Worm (Caenorhabditis elegans) whole organism, L2 larva: ENCODE results near the gene C28D4.10.
A peak's percentile ranks its signal among the peaks of the same experiment; 100 is the strongest.

Experiments
- F13H6.1 ChIP-seq: sonication (generic microtip); optimal IDR thresholded peaks from 2 replicates; lab custom pipeline; 2016; ENCODE audit warnings: missing genetic modification characterization, missing compliant biosample characterization
- R02D3.7 ChIP-seq: fragments of 150-350 bp; optimal IDR thresholded peaks from 2 replicates; lab custom pipeline; 2014; ENCODE audit warnings: missing biosample characterization, missing genetic modification characterization
- Y55F3AM.14 ChIP-seq: fragments of 200-800 bp; sonication (Bioruptor generic); optimal IDR thresholded peaks from 2 replicates; lab custom pipeline; 2018; ENCODE audit warnings: mild to moderate bottlenecking, missing genetic modification characterization, missing compliant biosample characterization
- ZK546.5 ChIP-seq: sonication (generic microtip); optimal IDR thresholded peaks from 2 replicates; lab custom pipeline; 2017; ENCODE audit warnings: missing biosample characterization, missing genetic modification characterization
- alr-1 ChIP-seq: fragments of 150-350 bp; optimal IDR thresholded peaks from 2 replicates; lab custom pipeline; 2014; ENCODE audit warnings: missing biosample characterization, missing genetic modification characterization
- aly-2 ChIP-seq: fragments of 150-350 bp; optimal IDR thresholded peaks from 2 replicates; lab custom pipeline; 2014; ENCODE audit warnings: missing biosample characterization, missing genetic modification characterization
- ama-1 ChIP-seq: fragments of 150-350 bp; optimal IDR thresholded peaks from 2 replicates; lab custom pipeline; 2018; ENCODE audit warnings: inconsistent platforms
- blmp-1 ChIP-seq: sonication (generic microtip); optimal IDR thresholded peaks from 2 replicates; lab custom pipeline; 2017; ENCODE audit warnings: missing genetic modification characterization, mild to moderate bottlenecking, missing compliant biosample characterization, antibody characterized with exemption, moderate library complexity; ENCODE audit not compliant: insufficient read depth
- ceh-16 ChIP-seq: fragments of 150-350 bp; optimal IDR thresholded peaks from 2 replicates; lab custom pipeline; 2014; ENCODE audit warnings: missing biosample characterization, missing genetic modification characterization
- ceh-82 ChIP-seq: fragments of 150-350 bp; optimal IDR thresholded peaks from 2 replicates; lab custom pipeline; 2014; ENCODE audit warnings: missing biosample characterization, missing genetic modification characterization
- crh-2 ChIP-seq: sonication (generic microtip); optimal IDR thresholded peaks from 2 replicates; lab custom pipeline; 2017; ENCODE audit warnings: missing biosample characterization, missing genetic modification characterization
- dmd-4 ChIP-seq: sonication (generic microtip); optimal IDR thresholded peaks from 2 replicates; lab custom pipeline; 2017; ENCODE audit warnings: missing biosample characterization, missing genetic modification characterization
- egl-27 ChIP-seq: sonication (generic microtip); optimal IDR thresholded peaks from 3 replicates; lab custom pipeline; 2017; ENCODE audit warnings: missing biosample characterization, missing genetic modification reagents, missing genetic modification characterization
- elt-1 ChIP-seq: fragments of 150-350 bp; optimal IDR thresholded peaks from 2 replicates; lab custom pipeline; 2014; ENCODE audit warnings: missing biosample characterization, missing genetic modification characterization
- elt-3 ChIP-seq: sonication (generic microtip); optimal IDR thresholded peaks from 2 replicates; lab custom pipeline; 2017; ENCODE audit warnings: missing biosample characterization, missing genetic modification characterization
- gmeb-1 ChIP-seq: fragments of 150-350 bp; optimal IDR thresholded peaks from 2 replicates; lab custom pipeline; 2014; ENCODE audit warnings: missing biosample characterization, missing genetic modification characterization
- lin-11 ChIP-seq: fragments of 150-350 bp; sonication (generic microtip); optimal IDR thresholded peaks from 2 replicates; lab custom pipeline; 2014; ENCODE audit warnings: missing biosample characterization, missing genetic modification characterization, inconsistent platforms, mixed read lengths
- lin-13 ChIP-seq: fragments of 150-350 bp; optimal IDR thresholded peaks from 2 replicates; lab custom pipeline; 2014; ENCODE audit warnings: missing biosample characterization, missing genetic modification reagents, missing genetic modification characterization
- lin-39 ChIP-seq: fragments of 150-350 bp; optimal IDR thresholded peaks from 2 replicates; lab custom pipeline; 2014; ENCODE audit warnings: missing biosample characterization, missing genetic modification reagents, missing genetic modification characterization
- lsy-2 ChIP-seq, 2 experiments: fragments of 150-350 bp in 1 of 2; sonication (generic microtip) in 1 of 2; optimal IDR thresholded peaks; 2 replicates each; lab custom pipeline; 2014 to 2017; ENCODE audit warnings: missing biosample characterization in 2 of 2, missing genetic modification characterization in 2 of 2
- mab-5 ChIP-seq: fragments of 150-350 bp; optimal IDR thresholded peaks from 2 replicates; lab custom pipeline; 2014; ENCODE audit warnings: missing biosample characterization, missing genetic modification characterization
- mbf-1 ChIP-seq: sonication (generic microtip); optimal IDR thresholded peaks from 2 replicates; lab custom pipeline; 2017; ENCODE audit warnings: missing biosample characterization, missing genetic modification characterization
- mdl-1 ChIP-seq, 2 experiments: fragments of 150-350 bp in 1 of 2; sonication (generic microtip) in 1 of 2; optimal IDR thresholded peaks; 2 replicates each; lab custom pipeline; 2017; ENCODE audit warnings: missing biosample characterization in 2 of 2, missing genetic modification characterization in 2 of 2
- nhr-10 ChIP-seq: sonication (generic microtip); optimal IDR thresholded peaks from 2 replicates; lab custom pipeline; 2017; ENCODE audit warnings: missing biosample characterization, missing genetic modification characterization
- nhr-11 ChIP-seq: fragments of 150-350 bp; optimal IDR thresholded peaks from 2 replicates; lab custom pipeline; 2014; ENCODE audit warnings: missing biosample characterization, missing genetic modification characterization
- nhr-12 ChIP-seq: fragments of 150-350 bp; optimal IDR thresholded peaks from 2 replicates; lab custom pipeline; 2014; ENCODE audit warnings: missing biosample characterization, missing genetic modification characterization
- nhr-129 ChIP-seq: fragments of 150-350 bp; optimal IDR thresholded peaks from 2 replicates; lab custom pipeline; 2014; ENCODE audit warnings: missing biosample characterization, missing genetic modification characterization
- nhr-21 ChIP-seq: fragments of 150-350 bp; optimal IDR thresholded peaks from 2 replicates; lab custom pipeline; 2014; ENCODE audit warnings: missing biosample characterization, missing genetic modification characterization
- nhr-23 ChIP-seq: fragments of 150-350 bp; optimal IDR thresholded peaks from 2 replicates; lab custom pipeline; 2014; ENCODE audit warnings: missing biosample characterization, missing genetic modification reagents, missing genetic modification characterization
- nhr-237 ChIP-seq: fragments of 150-350 bp; optimal IDR thresholded peaks from 2 replicates; lab custom pipeline; 2014; ENCODE audit warnings: missing biosample characterization, missing genetic modification characterization
- nhr-25 ChIP-seq: fragments of 150-350 bp; sonication (generic microtip); optimal IDR thresholded peaks from 3 replicates; lab custom pipeline; 2014; ENCODE audit warnings: missing biosample characterization, missing genetic modification characterization
- nhr-6 ChIP-seq: fragments of 150-350 bp; optimal IDR thresholded peaks from 2 replicates; lab custom pipeline; 2014; ENCODE audit warnings: missing biosample characterization, missing genetic modification characterization
- nhr-77 ChIP-seq: fragments of 150-350 bp; optimal IDR thresholded peaks from 2 replicates; lab custom pipeline; 2014; ENCODE audit warnings: missing biosample characterization, missing genetic modification characterization
- peb-1 ChIP-seq: fragments of 150-350 bp; optimal IDR thresholded peaks from 2 replicates; lab custom pipeline; 2014; ENCODE audit warnings: missing biosample characterization, missing genetic modification characterization
- sma-3 ChIP-seq: sonication (generic microtip); optimal IDR thresholded peaks from 2 replicates; lab custom pipeline; 2016; ENCODE audit warnings: missing genetic modification reagents, missing genetic modification characterization, missing compliant biosample characterization
- sma-9 ChIP-seq, 2 experiments: fragments of 150-350 bp in 1 of 2; sonication (generic microtip) in 1 of 2; optimal IDR thresholded peaks; 2 replicates each; lab custom pipeline; 2014 to 2016; ENCODE audit warnings: missing genetic modification characterization in 2 of 2, mild to moderate bottlenecking in 1 of 2, missing biosample characterization in 1 of 2, missing compliant biosample characterization in 1 of 2, missing genetic modification reagents in 1 of 2, moderate library complexity in 1 of 2
- snpc-4 ChIP-seq: fragments of 150-350 bp; optimal IDR thresholded peaks from 2 replicates; lab custom pipeline; 2014; ENCODE audit warnings: missing biosample characterization, missing genetic modification characterization
- unc-39 ChIP-seq: fragments of 150-350 bp; optimal IDR thresholded peaks from 2 replicates; lab custom pipeline; 2014; ENCODE audit warnings: missing biosample characterization, missing genetic modification characterization
- unc-55 ChIP-seq: fragments of 150-350 bp; sonication (generic microtip); optimal IDR thresholded peaks from 3 replicates; lab custom pipeline; 2014; ENCODE audit warnings: missing biosample characterization, missing genetic modification reagents, missing genetic modification characterization
- unc-62 ChIP-seq: fragments of 150-350 bp; optimal IDR thresholded peaks from 2 replicates; lab custom pipeline; 2014; ENCODE audit warnings: missing biosample characterization, missing genetic modification reagents, missing genetic modification characterization
- zag-1 ChIP-seq: fragments of 150-350 bp; optimal IDR thresholded peaks from 2 replicates; lab custom pipeline; 2014; ENCODE audit warnings: missing biosample characterization, missing genetic modification characterization
- ztf-1 ChIP-seq: fragments of 200-800 bp; sonication (Bioruptor generic); conservative IDR thresholded peaks from 2 replicates; pipeline ENCODE4 v1.3.6; 2022; ENCODE audit warnings: missing genetic modification characterization, missing compliant biosample characterization
- ztf-11 ChIP-seq: sonication (generic microtip); optimal IDR thresholded peaks from 2 replicates; lab custom pipeline; 2017; ENCODE audit warnings: missing biosample characterization, missing genetic modification characterization
- ztf-4 ChIP-seq: fragments of 150-350 bp; optimal IDR thresholded peaks from 2 replicates; lab custom pipeline; 2014; ENCODE audit warnings: missing biosample characterization, missing genetic modification characterization

Gene C28D4.10

DNA sequence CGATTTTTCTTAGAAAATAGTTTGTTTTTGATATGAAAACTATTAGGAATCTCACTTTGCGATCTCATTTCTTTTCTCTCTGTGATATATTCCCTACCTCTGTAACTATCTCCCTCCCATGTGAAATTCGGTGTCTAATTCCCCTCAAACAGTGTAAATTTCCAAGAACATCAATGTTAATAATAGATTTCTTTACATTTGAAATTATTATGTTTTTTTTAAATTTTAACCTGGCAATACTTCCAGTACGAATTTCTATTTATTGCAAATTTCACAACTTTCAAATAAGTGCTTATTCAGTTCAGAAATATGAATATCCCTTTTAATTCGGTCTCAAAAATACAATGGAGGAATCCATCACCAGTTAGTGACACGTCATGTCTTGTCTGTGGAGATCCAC is 9.9 kb upstream of the C28D4.10 start, which contains the start of gene nhr-100:
Gene nhr-100, plus strand, starts transcription at position 301 of the 400 bp plus-strand sequence.
- TF ChIP-seq nhr-11 (tag; lab: Kevin White, UChicago) (no peak), R02D3.7 (no peak), ztf-1 (no peak), F13H6.1 (tag; lab: Kevin White, UChicago) (no peak), nhr-12 (no peak), sma-3 (no peak), elt-1 (tag; lab: Kevin White, UChicago) (no peak), nhr-6 (tag; lab: Kevin White, UChicago) (no peak), sma-9 (GFP tag; optimal IDR thresholded peaks at IDR 0.05; lab: Kevin White, UChicago) (no peak), sma-9 (tag; optimal IDR thresholded peaks at IDR 0.05; lab: Kevin White, UChicago) (no peak), elt-3 (tag; lab: Kevin White, UChicago) (no peak), nhr-10 (tag; lab: Kevin White, UChicago) (no peak), dmd-4 (tag; lab: Kevin White, UChicago) (no peak), lsy-2 (tag; optimal IDR thresholded peaks at IDR 0.05; lab: Kevin White, UChicago) (no peak), gmeb-1 (no peak), ama-1 (lab: Kevin White, UChicago) (no peak), nhr-77 (no peak), unc-39 (tag; lab: Kevin White, UChicago) (no peak), ceh-82 (tag; lab: Kevin White, UChicago) (no peak), unc-55 (GFP tag; lab: Kevin White, UChicago) (no peak), ZK546.5 (tag; lab: Kevin White, UChicago) (no peak)
- TF ChIP-seq, all 48 proteins: peak for 0

DNA sequence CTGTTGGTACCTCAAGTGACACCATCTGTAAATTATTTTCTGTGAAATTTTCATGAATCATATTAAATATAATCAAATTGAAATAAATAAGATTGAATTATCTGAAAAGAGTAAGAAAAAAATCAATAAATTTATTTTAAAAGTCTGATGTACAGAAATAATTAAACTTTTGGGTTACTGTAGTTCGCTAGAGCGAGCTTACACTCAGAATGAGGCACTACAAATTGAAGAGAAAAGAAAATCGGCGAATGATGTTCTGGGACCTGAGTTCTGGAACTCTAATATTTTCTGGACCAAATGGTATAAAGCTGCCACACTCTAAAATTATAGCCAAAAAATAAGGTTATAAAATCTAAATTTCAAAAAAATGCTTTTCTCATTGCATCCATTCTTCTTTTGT is 4.4 kb upstream of the C28D4.10 start:
- TF ChIP-seq mdl-1 (tag; optimal IDR thresholded peaks at IDR 0.05; lab: Kevin White, UChicago): no peak
- no peak for TF ChIP-seq ztf-4 (tag; lab: Kevin White, UChicago)
- TF ChIP-seq nhr-23 (tag; lab: Kevin White, UChicago): no peak
- TF ChIP-seq nhr-129 (tag; lab: Kevin White, UChicago): no peak

DNA sequence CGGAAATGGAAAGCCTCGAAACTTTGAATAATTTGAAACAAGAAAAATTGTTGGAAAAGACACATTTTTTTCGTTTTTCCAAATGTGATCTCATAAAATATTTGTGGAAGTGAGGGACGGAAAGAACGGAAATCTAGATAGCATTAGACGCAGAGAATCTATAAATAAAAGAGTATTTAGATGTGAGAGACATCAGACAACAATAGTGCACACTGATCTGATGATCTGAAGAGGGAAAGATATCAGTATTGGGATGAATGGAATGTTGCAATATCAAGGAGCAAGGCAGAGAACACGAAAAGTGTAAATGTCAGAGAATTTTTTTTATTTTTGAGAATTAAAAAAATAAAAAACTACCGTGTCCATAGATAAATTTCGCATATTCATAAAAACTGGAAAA is 3.4 kb upstream of the C28D4.10 start:
- TF ChIP-seq lsy-2 (tag; optimal IDR thresholded peaks at IDR 0.05; lab: Kevin White, UChicago) (peak in 1 of 2 experiments; percentile 3), nhr-25 (tag; lab: Kevin White, UChicago) (no peak)
- TF ChIP-seq, all 48 proteins: peak for 1

DNA sequence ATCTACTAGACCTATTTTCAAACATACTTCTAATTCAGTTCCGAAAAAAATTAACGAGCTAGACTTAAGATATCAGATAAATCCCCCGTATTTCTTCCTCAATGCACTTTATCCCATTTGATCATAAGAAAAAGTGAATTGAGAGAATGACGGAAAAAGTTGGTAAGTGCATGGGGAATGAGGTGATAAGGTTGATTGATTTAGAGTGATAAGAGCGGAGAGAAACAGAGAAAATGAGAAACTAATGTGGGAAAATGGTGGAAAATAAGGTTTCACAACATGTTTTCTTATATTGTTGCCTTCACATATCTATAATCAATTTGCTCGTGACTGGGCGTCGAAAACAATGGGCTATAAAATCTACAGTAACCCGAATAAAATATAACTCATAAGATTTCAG is 2.5 kb upstream of the C28D4.10 start:
- TF ChIP-seq dmd-4 (tag; lab: Kevin White, UChicago) (no peak), elt-3 (tag; lab: Kevin White, UChicago) (no peak), zag-1 (tag; lab: Kevin White, UChicago) (no peak), blmp-1 (peak; percentile 37), nhr-237 (no peak), ceh-82 (tag; lab: Kevin White, UChicago) (no peak), peb-1 (no peak), F13H6.1 (tag; lab: Kevin White, UChicago) (no peak), ama-1 (lab: Kevin White, UChicago) (no peak), sma-9 (GFP tag; optimal IDR thresholded peaks at IDR 0.05; lab: Kevin White, UChicago) (peak; percentile 67), sma-9 (tag; optimal IDR thresholded peaks at IDR 0.05; lab: Kevin White, UChicago) (no peak), aly-2 (no peak), nhr-21 (tag; lab: Kevin White, UChicago) (no peak), nhr-6 (tag; lab: Kevin White, UChicago) (no peak), elt-1 (tag; lab: Kevin White, UChicago) (no peak), lin-13 (GFP tag; lab: Kevin White, UChicago) (no peak), mab-5 (tag; lab: Kevin White, UChicago) (peak; percentile 31), ztf-1 (no peak), nhr-77 (no peak), ZK546.5 (tag; lab: Kevin White, UChicago) (no peak), nhr-23 (tag; lab: Kevin White, UChicago) (no peak), unc-62 (GFP tag; lab: Kevin White, UChicago) (no peak), mdl-1 (tag; optimal IDR thresholded peaks at IDR 0.05; lab: Kevin White, UChicago) (no peak), R02D3.7 (no peak), nhr-10 (tag; lab: Kevin White, UChicago) (no peak), crh-2 (peak; percentile 61), nhr-12 (no peak), lin-39 (tag; lab: Kevin White, UChicago) (no peak), lin-11 (tag; lab: Kevin White, UChicago) (no peak), lsy-2 (tag; optimal IDR thresholded peaks at IDR 0.05; lab: Kevin White, UChicago) (peak in 1 of 2 experiments; percentile 63), nhr-11 (tag; lab: Kevin White, UChicago) (no peak), ztf-4 (tag; lab: Kevin White, UChicago) (no peak), Y55F3AM.14 (GFP tag; lab: Kevin White, UChicago) (no peak), unc-55 (GFP tag; lab: Kevin White, UChicago) (no peak), sma-3 (peak; percentile 3), ztf-11 (tag; lab: Kevin White, UChicago) (no peak), nhr-129 (tag; lab: Kevin White, UChicago) (peak; percentile 33), mbf-1 (tag; lab: Kevin White, UChicago) (no peak), unc-39 (tag; lab: Kevin White, UChicago) (no peak), egl-27 (no peak), snpc-4 (tag; lab: Kevin White, UChicago) (no peak), alr-1 (tag; lab: Kevin White, UChicago) (no peak), gmeb-1 (no peak), ceh-16 (tag; lab: Kevin White, UChicago) (no peak)
